Worm (Caenorhabditis elegans) whole organism, L3 larva: Measurements from ENCODE around the gene dnj-10.

Source experiments
- R02D3.7 ChIP-seq: fragments of 150-350 bp; optimal IDR thresholded peaks from 2 replicates; lab custom pipeline; 2014; ENCODE audit warnings: missing biosample characterization, missing genetic modification characterization
- ZK546.5 ChIP-seq: sonication (generic microtip); optimal IDR thresholded peaks from 2 replicates; lab custom pipeline; 2017; ENCODE audit warnings: missing biosample characterization, missing genetic modification characterization
- aly-2 ChIP-seq: fragments of 150-350 bp; optimal IDR thresholded peaks from 2 replicates; lab custom pipeline; 2014; ENCODE audit warnings: missing biosample characterization, missing genetic modification characterization
- ama-1 ChIP-seq: fragments of 150-350 bp; optimal IDR thresholded peaks from 2 replicates; lab custom pipeline; 2018
- ceh-9 ChIP-seq: sonication (generic microtip); optimal IDR thresholded peaks from 2 replicates; lab custom pipeline; 2018; ENCODE audit warnings: missing biosample characterization, missing genetic modification characterization
- daf-12 ChIP-seq: fragments of 150-350 bp; optimal IDR thresholded peaks from 2 replicates; lab custom pipeline; 2014; ENCODE audit warnings: missing biosample characterization, missing genetic modification reagents, missing genetic modification characterization
- egl-27 ChIP-seq: sonication (generic microtip); optimal IDR thresholded peaks from 4 replicates; lab custom pipeline; 2017; ENCODE audit warnings: missing biosample characterization, missing genetic modification reagents, missing genetic modification characterization
- egl-5 ChIP-seq: fragments of 150-350 bp; optimal IDR thresholded peaks from 2 replicates; lab custom pipeline; 2017; ENCODE audit warnings: missing biosample characterization, missing genetic modification reagents, missing genetic modification characterization, inconsistent platforms
- elt-1 ChIP-seq: fragments of 150-350 bp; optimal IDR thresholded peaks from 2 replicates; lab custom pipeline; 2014; ENCODE audit warnings: missing biosample characterization, missing genetic modification characterization
- elt-2 ChIP-seq: sonication (generic microtip); optimal IDR thresholded peaks from 2 replicates; lab custom pipeline; 2016; ENCODE audit warnings: missing genetic modification reagents, mild to moderate bottlenecking, missing genetic modification characterization, missing compliant biosample characterization
- elt-3 ChIP-seq, 3 experiments: fragments of 150-350 bp in 1 of 3; sonication (generic microtip) in 2 of 3; optimal IDR thresholded peaks; 2 replicates in 2 of 3; 4 replicates in 1 of 3; lab custom pipeline; 2014 to 2017; ENCODE audit warnings: missing biosample characterization in 3 of 3, missing genetic modification characterization in 3 of 3
- eor-1 ChIP-seq, 2 experiments: fragments of 150-350 bp; optimal IDR thresholded peaks; 2 replicates each; lab custom pipeline; 2014 to 2018; ENCODE audit warnings: missing biosample characterization in 2 of 2, missing genetic modification characterization in 2 of 2
- fkh-10 ChIP-seq: sonication (generic microtip); optimal IDR thresholded peaks from 2 replicates; lab custom pipeline; 2017; ENCODE audit warnings: missing biosample characterization, missing genetic modification reagents, missing genetic modification characterization
- fkh-2 ChIP-seq: fragments of 150-350 bp; optimal IDR thresholded peaks from 2 replicates; lab custom pipeline; 2014; ENCODE audit warnings: missing biosample characterization, missing genetic modification reagents, missing genetic modification characterization
- hmg-11 ChIP-seq: sonication (generic microtip); optimal IDR thresholded peaks from 2 replicates; lab custom pipeline; 2016; ENCODE audit warnings: missing genetic modification characterization, missing compliant biosample characterization
- jun-1 ChIP-seq: fragments of 150-350 bp; optimal IDR thresholded peaks from 2 replicates; lab custom pipeline; 2014; ENCODE audit warnings: missing biosample characterization, missing genetic modification reagents, missing genetic modification characterization
- lin-15B ChIP-seq: fragments of 150-350 bp; optimal IDR thresholded peaks from 2 replicates; lab custom pipeline; 2014; ENCODE audit warnings: missing biosample characterization, missing genetic modification characterization
- lin-39 ChIP-seq: fragments of 150-350 bp; optimal IDR thresholded peaks from 2 replicates; lab custom pipeline; 2018; ENCODE audit warnings: missing biosample characterization, missing genetic modification reagents, missing genetic modification characterization
- nfya-1 ChIP-seq: sonication (generic microtip); optimal IDR thresholded peaks from 2 replicates; lab custom pipeline; 2017; ENCODE audit warnings: missing genetic modification characterization, mild to moderate bottlenecking, missing compliant biosample characterization, antibody characterized with exemption, moderate library complexity; ENCODE audit not compliant: insufficient read depth
- nhr-12 ChIP-seq: fragments of 150-350 bp; optimal IDR thresholded peaks from 2 replicates; lab custom pipeline; 2014; ENCODE audit warnings: missing biosample characterization, missing genetic modification characterization
- nhr-25 ChIP-seq: sonication (generic microtip); optimal IDR thresholded peaks from 2 replicates; lab custom pipeline; 2017; ENCODE audit warnings: missing biosample characterization, missing genetic modification characterization
- nhr-43 ChIP-seq: sonication (generic microtip); optimal IDR thresholded peaks from 2 replicates; lab custom pipeline; 2016; ENCODE audit warnings: mild to moderate bottlenecking, missing genetic modification characterization, missing compliant biosample characterization; ENCODE audit not compliant: poor library complexity, severe bottlenecking
- nhr-67 ChIP-seq: fragments of 150-350 bp; optimal IDR thresholded peaks from 2 replicates; lab custom pipeline; 2014; ENCODE audit warnings: missing biosample characterization, missing genetic modification characterization
- nhr-77 ChIP-seq: fragments of 150-350 bp; optimal IDR thresholded peaks from 2 replicates; lab custom pipeline; 2014; ENCODE audit warnings: missing biosample characterization, missing genetic modification characterization
- pha-4 ChIP-seq: fragments of 150-350 bp; optimal IDR thresholded peaks from 2 replicates; lab custom pipeline; 2014; ENCODE audit warnings: missing biosample characterization, missing genetic modification reagents, missing genetic modification characterization
- pqm-1 ChIP-seq: fragments of 150-350 bp; optimal IDR thresholded peaks from 2 replicates; lab custom pipeline; 2017; ENCODE audit warnings: missing biosample characterization, missing genetic modification characterization, inconsistent platforms
- sea-2 ChIP-seq: fragments of 150-350 bp; sonication (generic microtip); optimal IDR thresholded peaks from 4 replicates; lab custom pipeline; 2014; ENCODE audit warnings: missing biosample characterization, missing genetic modification reagents, missing genetic modification characterization
- tbx-2 ChIP-seq: sonication (generic microtip); optimal IDR thresholded peaks from 2 replicates; lab custom pipeline; 2016; ENCODE audit warnings: mild to moderate bottlenecking, missing genetic modification characterization, missing compliant biosample characterization
- unc-39 ChIP-seq: sonication (generic microtip); optimal IDR thresholded peaks from 4 replicates; lab custom pipeline; 2017; ENCODE audit warnings: missing biosample characterization, missing genetic modification characterization
- unc-62 ChIP-seq: fragments of 150-350 bp; sonication (generic microtip); optimal IDR thresholded peaks from 4 replicates; lab custom pipeline; 2014; ENCODE audit warnings: missing biosample characterization, missing genetic modification reagents, missing genetic modification characterization
- ztf-11 ChIP-seq: fragments of 150-350 bp; optimal IDR thresholded peaks from 2 replicates; lab custom pipeline; 2014; ENCODE audit warnings: missing biosample characterization, missing genetic modification characterization
- ztf-4 ChIP-seq: fragments of 150-350 bp; optimal IDR thresholded peaks from 2 replicates; lab custom pipeline; 2014; ENCODE audit warnings: missing biosample characterization, missing genetic modification characterization

The dnj-10 gene

DNA sequence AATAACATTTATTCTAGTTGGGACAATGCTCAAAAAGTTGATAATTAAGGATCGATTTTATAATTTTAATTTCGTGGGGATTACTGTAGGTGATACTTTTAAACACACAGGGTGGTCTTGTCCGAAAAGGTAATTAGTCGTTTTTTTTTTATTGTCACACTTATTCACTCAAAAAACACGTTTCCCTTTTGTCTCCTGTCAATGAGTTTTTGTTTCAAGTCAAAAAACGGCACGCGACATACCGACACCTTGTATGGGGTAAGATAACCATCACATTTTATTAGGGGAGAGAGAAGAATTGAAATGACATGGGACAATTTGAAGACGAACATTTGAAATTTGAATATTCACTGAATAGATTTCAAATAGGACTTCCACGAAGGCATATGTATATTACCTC, 5.8 kb upstream of the dnj-10 start:
- TF ChIP-seq lin-39 (tag; lab: Kevin White, UChicago) (no peak), ztf-11 (no peak), elt-1 (peak; percentile 16), ama-1 (lab: Kevin White, UChicago) (no peak), nhr-77 (tag; lab: Kevin White, UChicago) (no peak), fkh-10 (no peak), tbx-2 (no peak), nhr-25 (tag; lab: Kevin White, UChicago) (peak; percentile 57), pha-4 (tag; lab: Kevin White, UChicago) (no peak), eor-1 (tag; optimal IDR thresholded peaks at IDR 0.05; lab: Kevin White, UChicago) (no peak)

DNA sequence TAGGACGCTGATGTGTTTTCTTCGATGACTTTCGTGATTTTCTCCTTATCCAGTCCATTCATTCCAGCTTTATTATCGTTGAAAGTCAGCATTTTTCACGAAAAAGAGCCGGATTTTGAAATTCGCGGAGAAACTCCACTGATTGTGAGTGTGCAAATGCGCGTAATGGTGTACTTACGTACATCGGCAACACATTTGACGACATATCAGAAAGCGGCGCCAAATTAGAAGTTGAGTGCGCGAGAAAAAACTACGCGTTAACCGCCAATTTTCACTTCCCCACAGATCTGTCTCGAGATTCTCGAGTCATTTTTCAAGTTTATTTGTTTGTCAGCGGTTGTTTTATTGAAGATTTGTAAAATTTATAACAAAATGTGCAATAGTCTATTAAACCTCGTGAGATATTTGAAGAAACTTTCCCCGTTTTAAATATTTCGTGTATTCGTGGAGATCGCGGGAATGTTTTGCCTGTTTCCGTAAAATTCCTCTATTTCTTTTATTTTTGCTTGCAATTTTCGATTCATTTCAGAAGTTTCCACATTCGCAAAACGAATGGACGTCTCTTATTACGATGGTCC, 2.5 kb upstream of the dnj-10 start, which contains the start of the genes polk-1 and gpr-1:
polk-1 (minus strand) TSS at position 186 of the 578 bp plus-strand sequence.
gpr-1 (plus strand) TSS at position 528 of the 578 bp plus-strand sequence.
- peak; percentile 57 for TF ChIP-seq lin-15B (tag; lab: Kevin White, UChicago)
- TF ChIP-seq ama-1 (lab: Kevin White, UChicago) = no peak
- TF ChIP-seq jun-1 (tag; lab: Kevin White, UChicago) = no peak
- peak; percentile 36 for TF ChIP-seq nfya-1 (tag; lab: Kevin White, UChicago)
- peak; percentile 6 for TF ChIP-seq lin-39 (tag; lab: Kevin White, UChicago)
- TF ChIP-seq fkh-10 = no peak

DNA sequence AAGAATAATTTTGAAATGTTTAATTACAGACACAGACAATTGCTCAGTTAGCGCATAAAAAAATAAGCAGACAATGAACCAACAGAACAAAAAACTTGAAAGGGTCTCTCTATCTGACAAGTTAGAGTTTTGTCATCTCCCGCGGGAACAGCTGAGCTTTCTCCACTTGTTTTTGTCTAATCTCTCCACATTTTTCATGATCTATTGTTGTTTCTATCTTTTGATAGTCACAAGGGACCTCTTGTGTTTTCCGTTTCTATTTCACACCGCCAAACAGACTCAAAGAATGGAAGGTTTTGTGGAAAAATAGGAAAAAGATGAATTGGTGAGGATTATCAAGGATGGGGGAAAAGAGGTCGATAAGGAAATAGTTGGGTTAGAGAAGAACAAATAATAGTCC, 5.8 kb downstream of the dnj-10 start:
- TF ChIP-seq hmg-11 (tag; lab: Kevin White, UChicago) (no peak), unc-62 (GFP tag; lab: Kevin White, UChicago) (peak; percentile 28), lin-39 (tag; lab: Kevin White, UChicago) (peak; percentile 47), ceh-9 (tag; lab: Kevin White, UChicago) (no peak), daf-12 (no peak), nfya-1 (tag; lab: Kevin White, UChicago) (peak; percentile 45)

DNA sequence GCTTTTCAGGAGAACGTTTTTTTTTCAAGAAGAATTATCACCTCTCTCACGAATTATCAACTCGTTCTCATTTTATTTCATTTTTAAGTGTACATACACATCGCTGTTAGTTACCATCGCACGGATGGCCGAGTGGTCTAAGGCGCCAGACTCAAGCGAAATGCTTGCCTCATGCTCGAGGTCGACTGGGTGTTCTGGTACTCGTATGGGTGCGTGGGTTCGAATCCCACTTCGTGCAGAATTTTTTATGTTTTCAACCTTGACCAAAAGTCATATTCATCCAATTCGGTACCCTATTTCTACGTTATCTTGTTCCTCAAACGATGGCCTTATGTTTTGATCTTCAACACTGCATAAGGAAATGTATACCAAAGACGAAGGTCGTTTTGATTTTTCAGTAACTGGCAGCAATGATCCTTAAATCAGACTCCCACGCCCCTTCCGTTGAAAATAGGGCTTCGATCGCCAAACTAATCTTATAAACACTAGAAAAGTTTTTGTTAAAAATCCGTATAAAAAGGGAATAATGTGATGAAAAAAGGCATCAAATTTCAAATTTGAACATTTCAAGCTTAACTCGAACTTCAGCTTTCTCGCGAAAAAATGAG, 8.3 kb downstream of the dnj-10 start, which contains the start of gene fip-1:
fip-1 (plus strand) TSS at position 558 of the 608 bp plus-strand sequence.
- no peak for TF ChIP-seq lin-15B (tag; lab: Kevin White, UChicago)
- TF ChIP-seq pqm-1 = peak; percentile 9
- peak; percentile 9 for TF ChIP-seq nhr-43 (tag; lab: Kevin White, UChicago)
- TF ChIP-seq R02D3.7 (tag; lab: Kevin White, UChicago) = no peak
- TF ChIP-seq elt-2 (tag; lab: Kevin White, UChicago) = peak; percentile 20
- TF ChIP-seq egl-27 (tag; lab: Kevin White, UChicago) = no peak

DNA sequence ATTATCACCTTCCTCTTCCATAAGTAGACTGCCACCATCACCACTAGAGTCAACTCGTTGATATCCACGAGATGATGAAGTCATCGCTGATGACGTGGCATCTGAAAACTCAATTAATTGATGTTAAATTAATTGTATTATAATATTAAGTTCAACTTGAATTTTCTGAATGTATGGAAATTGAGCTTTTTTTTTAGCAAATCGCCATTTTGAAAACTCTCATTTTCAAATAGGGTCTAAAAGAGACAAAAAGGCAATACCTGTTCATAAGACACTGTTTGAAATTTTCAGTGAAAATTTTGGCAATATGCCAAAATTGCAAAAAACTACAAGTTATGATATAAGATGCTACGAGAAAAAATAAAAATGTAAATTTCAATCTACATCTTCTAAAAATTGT, 12.7 kb downstream of the dnj-10 start, which contains the start of gene twk-7:
twk-7 (minus strand) TSS at position 101 of the 400 bp plus-strand sequence.
- TF ChIP-seq lin-39 (tag; lab: Kevin White, UChicago) = no peak
- no peak for TF ChIP-seq lin-15B (tag; lab: Kevin White, UChicago)
- TF ChIP-seq daf-12 = no peak
- no peak for TF ChIP-seq elt-3 (tag; optimal IDR thresholded peaks at IDR 0.05; lab: Kevin White, UChicago)
- no peak for TF ChIP-seq aly-2 (tag; lab: Kevin White, UChicago)
- no peak for TF ChIP-seq unc-39 (tag; lab: Kevin White, UChicago)
- no peak for TF ChIP-seq nhr-12
- TF ChIP-seq ZK546.5 (tag; lab: Kevin White, UChicago) = no peak
- no peak for TF ChIP-seq ztf-4 (tag; lab: Kevin White, UChicago)
- TF ChIP-seq nhr-77 (tag; lab: Kevin White, UChicago) = no peak
- TF ChIP-seq nhr-25 (tag; lab: Kevin White, UChicago) = no peak
- TF ChIP-seq nhr-67 (tag; lab: Kevin White, UChicago) = no peak
- TF ChIP-seq egl-5 (tag; lab: Kevin White, UChicago) = no peak
- no peak for TF ChIP-seq pqm-1

DNA sequence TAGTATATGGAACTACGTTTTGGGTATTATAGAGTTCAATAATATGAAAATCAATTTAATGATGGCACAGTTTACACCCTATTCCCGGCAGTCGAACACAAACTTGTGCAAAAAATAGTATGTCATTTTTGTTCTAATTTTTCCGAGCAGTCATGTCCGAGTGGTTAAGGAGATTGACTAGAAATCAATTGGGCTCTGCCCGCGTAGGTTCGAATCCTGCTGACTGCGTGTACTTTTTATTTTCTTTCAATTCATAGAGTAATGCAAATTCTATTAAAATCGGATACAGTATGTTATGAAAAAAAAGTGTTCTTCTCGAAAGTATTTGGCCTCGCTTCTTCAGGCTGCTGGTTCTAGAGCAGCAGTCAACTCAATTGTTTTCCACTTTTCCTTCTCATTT, 15.1 kb downstream of the dnj-10 start:
- no peak for TF ChIP-seq fkh-2 (tag; lab: Kevin White, UChicago)
- TF ChIP-seq elt-2 (tag; lab: Kevin White, UChicago) = peak; percentile 12
- peak; percentile 40 for TF ChIP-seq nhr-43 (tag; lab: Kevin White, UChicago)
- no peak for TF ChIP-seq sea-2
